Worm (Caenorhabditis elegans): ENCODE measurements around the gene M18.6.

ce11 chrIV:12127838-12128237 lies 6.7 kb downstream of the M18.6 start:
- TF ChIP-seq him-1 (tag; optimal IDR thresholded peaks at IDR 0.05) (no peak), W03F9.2 (tag; optimal IDR thresholded peaks at IDR 0.05) (no peak)

Data from whole organism, L4/young adult.